Fruit fly (Drosophila melanogaster) whole organism, embryonic: ENCODE results near the gene Hap40.

Source experiments
- Bgb ChIP-seq: fragments of 200-800 bp; sonication (Bioruptor generic); IDR thresholded peaks from 2 replicates; pipeline ENCODE4 v1.3.6; 2022; ENCODE audit warnings: missing biosample characterization, missing genetic modification characterization; ENCODE audit not compliant: partially characterized antibody
- CG10654 ChIP-seq: fragments of 200-800 bp; sonication (Bioruptor generic); optimal IDR thresholded peaks from 2 replicates; lab custom pipeline; 2016; ENCODE audit warnings: missing biosample characterization, missing genetic modification characterization
- CG11398 ChIP-seq: fragments of 200-800 bp; sonication (Bioruptor generic); optimal IDR thresholded peaks from 2 replicates; lab custom pipeline; 2016; ENCODE audit warnings: missing biosample characterization, missing genetic modification characterization
- CG11456 ChIP-seq: fragments of 200-800 bp; sonication (Bioruptor generic); IDR thresholded peaks from 3 replicates; pipeline ENCODE4 v1.3.6; 2022; ENCODE audit warnings: missing biosample characterization, missing genetic modification characterization
- CG11560 ChIP-seq: fragments of 200-800 bp; sonication (Bioruptor generic); IDR thresholded peaks from 3 replicates; pipeline ENCODE4 v1.3.6; 2022; ENCODE audit warnings: missing biosample characterization, missing genetic modification characterization
- CG14441 ChIP-seq: fragments of 200-800 bp; sonication (Bioruptor generic); IDR thresholded peaks from 2 replicates; pipeline ENCODE4 v1.3.6; 2022; ENCODE audit warnings: missing biosample characterization, missing genetic modification characterization
- CG14667 ChIP-seq: fragments of 200-800 bp; sonication (Bioruptor generic); IDR thresholded peaks from 2 replicates; pipeline ENCODE4 v1.3.6; 2022; ENCODE audit warnings: missing biosample characterization, missing genetic modification characterization
- CG15514 ChIP-seq: fragments of 200-800 bp; sonication (Bioruptor generic); optimal IDR thresholded peaks from 3 replicates; lab custom pipeline; 2017; ENCODE audit warnings: missing biosample characterization, missing genetic modification characterization, mild to moderate bottlenecking, moderate library complexity, missing genetic modification reagents
- CG15696 ChIP-seq: fragments of 200-800 bp; sonication (Bioruptor generic); optimal IDR thresholded peaks from 2 replicates; lab custom pipeline; 2019; ENCODE audit warnings: missing biosample characterization, mild to moderate bottlenecking, missing genetic modification characterization, moderate library complexity
- CG1603 ChIP-seq: fragments of 200-800 bp; sonication (Bioruptor generic); optimal IDR thresholded peaks from 2 replicates; lab custom pipeline; 2019; ENCODE audit warnings: missing biosample characterization, mild to moderate bottlenecking, missing genetic modification characterization, moderate library complexity
- CG1832 ChIP-seq: fragments of 200-800 bp; sonication (Bioruptor generic); optimal IDR thresholded peaks from 2 replicates; lab custom pipeline; 2017; ENCODE audit warnings: missing biosample characterization, mild to moderate bottlenecking, missing genetic modification characterization, inconsistent platforms
- CG2889 ChIP-seq: fragments of 200-800 bp; sonication (Bioruptor generic); IDR thresholded peaks from 3 replicates; pipeline ENCODE4 v1.3.6; 2022; ENCODE audit warnings: missing biosample characterization, missing genetic modification characterization
- CG3163 ChIP-seq: fragments of 200-800 bp; sonication (Bioruptor generic); optimal IDR thresholded peaks from 3 replicates; lab custom pipeline; 2016; ENCODE audit warnings: missing biosample characterization, missing genetic modification characterization
- CG32767 ChIP-seq: fragments of 200-800 bp; sonication (Bioruptor generic); IDR thresholded peaks from 2 replicates; pipeline ENCODE4 v1.3.6; 2022; ENCODE audit warnings: missing biosample characterization, missing genetic modification characterization
- CG34224 ChIP-seq: fragments of 200-800 bp; sonication (Bioruptor generic); IDR thresholded peaks from 3 replicates; pipeline ENCODE4 v1.3.6; 2022; ENCODE audit warnings: missing biosample characterization, missing genetic modification characterization; ENCODE audit not compliant: partially characterized antibody
- CG6654 ChIP-seq: fragments of 200-800 bp; sonication (Bioruptor generic); optimal IDR thresholded peaks from 2 replicates; lab custom pipeline; 2017; ENCODE audit warnings: missing biosample characterization, mild to moderate bottlenecking, missing genetic modification characterization
- CG8388 ChIP-seq: fragments of 200-800 bp; sonication (Bioruptor generic); optimal IDR thresholded peaks from 2 replicates; lab custom pipeline; 2019; ENCODE audit warnings: missing biosample characterization, mild to moderate bottlenecking, missing genetic modification characterization, moderate library complexity
- CG8924 ChIP-seq: fragments of 200-800 bp; optimal IDR thresholded peaks from 3 replicates; lab custom pipeline; 2019; ENCODE audit warnings: missing biosample characterization, mild to moderate bottlenecking, missing genetic modification characterization, moderate library complexity
- CG9437 ChIP-seq: fragments of 200-800 bp; sonication (Bioruptor generic); optimal IDR thresholded peaks from 2 replicates; lab custom pipeline; 2018; ENCODE audit warnings: missing biosample characterization, mild to moderate bottlenecking, missing genetic modification characterization
- CG9609 ChIP-seq: fragments of 200-800 bp; sonication (Bioruptor generic); optimal IDR thresholded peaks from 3 replicates; lab custom pipeline; 2016; ENCODE audit warnings: missing biosample characterization, missing genetic modification characterization
- CG9797 ChIP-seq: fragments of 200-800 bp; sonication (Bioruptor generic); optimal IDR thresholded peaks from 3 replicates; lab custom pipeline; 2018; ENCODE audit warnings: missing biosample characterization, mild to moderate bottlenecking, missing genetic modification characterization
- Camta ChIP-seq: fragments of 200-800 bp; sonication (Bioruptor generic); optimal IDR thresholded peaks from 2 replicates; lab custom pipeline; 2016; ENCODE audit warnings: missing biosample characterization, missing genetic modification characterization
- Doc2 ChIP-seq: fragments of 200-800 bp; sonication (Bioruptor generic); IDR thresholded peaks from 2 replicates; pipeline ENCODE4 v1.3.6; 2022; ENCODE audit warnings: missing biosample characterization, missing genetic modification characterization
- Fer2 ChIP-seq: fragments of 200-800 bp; sonication (Bioruptor generic); optimal IDR thresholded peaks from 2 replicates; lab custom pipeline; 2018; ENCODE audit warnings: missing biosample characterization, mild to moderate bottlenecking, missing genetic modification characterization, moderate library complexity
- GATAe ChIP-seq: fragments of 200-800 bp; sonication (Bioruptor generic); conservative IDR thresholded peaks from 2 replicates; pipeline ENCODE4 v1.3.6; 2022; ENCODE audit warnings: missing biosample characterization, missing genetic modification characterization
- Hey ChIP-seq: fragments of 200-800 bp; sonication (Bioruptor generic); optimal IDR thresholded peaks from 3 replicates; lab custom pipeline; 2018; ENCODE audit warnings: missing biosample characterization, mild to moderate bottlenecking, missing genetic modification characterization
- Lim3 ChIP-seq: fragments of 200-800 bp; sonication (Bioruptor generic); IDR thresholded peaks from 2 replicates; pipeline ENCODE4 v1.3.6; 2022; ENCODE audit warnings: missing biosample characterization, missing genetic modification characterization
- Pdp1 ChIP-seq, 2 experiments: fragments of 200-800 bp; sonication (Bioruptor generic); optimal IDR thresholded peaks; 3 replicates each; lab custom pipeline; 2016; ENCODE audit warnings: missing biosample characterization in 2 of 2, missing genetic modification characterization in 2 of 2, mild to moderate bottlenecking in 1 of 2, moderate library complexity in 1 of 2
- Sox102F ChIP-seq: fragments of 200-800 bp; sonication (Bioruptor generic); optimal IDR thresholded peaks from 2 replicates; lab custom pipeline; 2018; ENCODE audit warnings: missing biosample characterization, mild to moderate bottlenecking, missing genetic modification characterization, moderate library complexity
- Sry-δ ChIP-seq: fragments of 200-800 bp; sonication (Bioruptor generic); optimal IDR thresholded peaks from 2 replicates; lab custom pipeline; 2016; ENCODE audit warnings: missing biosample characterization, missing genetic modification characterization
- aop ChIP-seq: fragments of 200-800 bp; sonication (Bioruptor generic); IDR thresholded peaks from 2 replicates; pipeline ENCODE4 v1.3.6; 2022; ENCODE audit warnings: missing biosample characterization, missing genetic modification characterization
- bowl ChIP-seq: fragments of 200-800 bp; sonication (Bioruptor generic); IDR thresholded peaks from 2 replicates; pipeline ENCODE4 v1.3.6; 2022; ENCODE audit warnings: missing biosample characterization, missing genetic modification characterization
- corto ChIP-seq: fragments of 200-800 bp; sonication (Bioruptor generic); optimal IDR thresholded peaks from 2 replicates; lab custom pipeline; 2016; ENCODE audit warnings: missing biosample characterization, mild to moderate bottlenecking, missing genetic modification characterization, moderate library complexity
- dimm ChIP-seq: fragments of 200-800 bp; sonication (Bioruptor generic); IDR thresholded peaks from 2 replicates; pipeline ENCODE4 v1.3.6; 2022; ENCODE audit warnings: missing biosample characterization, missing genetic modification characterization
- dpn ChIP-seq, 2 experiments: fragments of 200-800 bp; sonication (Bioruptor generic); optimal IDR thresholded peaks; 3 replicates each; lab custom pipeline; 2016; ENCODE audit warnings: missing biosample characterization in 2 of 2, missing genetic modification characterization in 2 of 2
- fd3F ChIP-seq: fragments of 200-800 bp; sonication (Bioruptor generic); optimal IDR thresholded peaks from 2 replicates; lab custom pipeline; 2018; ENCODE audit warnings: missing biosample characterization, mild to moderate bottlenecking, missing genetic modification characterization, moderate library complexity
- fu2 ChIP-seq: fragments of 200-800 bp; sonication (Bioruptor generic); optimal IDR thresholded peaks from 2 replicates; lab custom pipeline; 2016; ENCODE audit warnings: missing biosample characterization, missing genetic modification characterization
- gce ChIP-seq: fragments of 200-800 bp; sonication (Bioruptor generic); IDR thresholded peaks from 3 replicates; pipeline ENCODE4 v1.3.6; 2022; ENCODE audit warnings: missing biosample characterization, missing genetic modification characterization
- gro ChIP-seq: fragments of 200-800 bp; sonication (Bioruptor generic); optimal IDR thresholded peaks from 2 replicates; lab custom pipeline; 2016; ENCODE audit warnings: missing biosample characterization, missing genetic modification characterization
- gsb ChIP-seq: fragments of 200-800 bp; sonication (Bioruptor generic); IDR thresholded peaks from 2 replicates; pipeline ENCODE4 v1.3.6; 2022; ENCODE audit warnings: missing biosample characterization, missing genetic modification characterization
- ham ChIP-seq: fragments of 200-800 bp; sonication (Bioruptor generic); IDR thresholded peaks from 2 replicates; pipeline ENCODE4 v1.3.6; 2022; ENCODE audit warnings: missing biosample characterization, missing genetic modification characterization
- hb ChIP-seq: fragments of 200-800 bp; sonication (Bioruptor generic); IDR thresholded peaks from 3 replicates; pipeline ENCODE4 v1.3.6; 2022; ENCODE audit warnings: missing biosample characterization, missing genetic modification characterization; ENCODE audit not compliant: partially characterized antibody
- insv ChIP-seq, 2 experiments: fragments of 200-800 bp; sonication (Bioruptor generic); optimal IDR thresholded peaks; 3 replicates each; lab custom pipeline; 2016 to 2018; ENCODE audit warnings: missing biosample characterization in 2 of 2, missing genetic modification characterization in 2 of 2
- pzg ChIP-seq: fragments of 200-800 bp; sonication (Bioruptor generic); optimal IDR thresholded peaks from 3 replicates; lab custom pipeline; 2018; ENCODE audit warnings: missing biosample characterization, mild to moderate bottlenecking, missing genetic modification characterization, moderate library complexity
- rib ChIP-seq: fragments of 200-800 bp; sonication (Bioruptor generic); IDR thresholded peaks from 2 replicates; pipeline ENCODE4 v1.3.6; 2022; ENCODE audit warnings: missing biosample characterization, missing genetic modification characterization
- run ChIP-seq: fragments of 200-800 bp; sonication (Bioruptor generic); optimal IDR thresholded peaks from 3 replicates; lab custom pipeline; 2018; ENCODE audit warnings: missing biosample characterization, mild to moderate bottlenecking, missing genetic modification characterization
- tio ChIP-seq: fragments of 200-800 bp; sonication (Bioruptor generic); optimal IDR thresholded peaks from 2 replicates; lab custom pipeline; 2017; ENCODE audit warnings: missing biosample characterization, missing genetic modification characterization, inconsistent platforms
- trh ChIP-seq: fragments of 200-800 bp; sonication (Bioruptor generic); optimal IDR thresholded peaks from 2 replicates; lab custom pipeline; 2016; ENCODE audit warnings: missing biosample characterization, missing genetic modification characterization
- tup ChIP-seq: fragments of 200-800 bp; sonication (Bioruptor generic); optimal IDR thresholded peaks from 2 replicates; lab custom pipeline; 2016; ENCODE audit warnings: missing biosample characterization, mild to moderate bottlenecking, missing genetic modification characterization, moderate library complexity
- twi ChIP-seq: fragments of 200-800 bp; optimal IDR thresholded peaks from 2 replicates; lab custom pipeline; 2019; ENCODE audit warnings: missing biosample characterization, mild to moderate bottlenecking, missing genetic modification characterization, moderate library complexity
- wek ChIP-seq: fragments of 200-800 bp; sonication (Bioruptor generic); optimal IDR thresholded peaks from 3 replicates; lab custom pipeline; 2018; ENCODE audit warnings: missing biosample characterization, mild to moderate bottlenecking, missing genetic modification characterization, moderate library complexity

Gene Hap40

DNA sequence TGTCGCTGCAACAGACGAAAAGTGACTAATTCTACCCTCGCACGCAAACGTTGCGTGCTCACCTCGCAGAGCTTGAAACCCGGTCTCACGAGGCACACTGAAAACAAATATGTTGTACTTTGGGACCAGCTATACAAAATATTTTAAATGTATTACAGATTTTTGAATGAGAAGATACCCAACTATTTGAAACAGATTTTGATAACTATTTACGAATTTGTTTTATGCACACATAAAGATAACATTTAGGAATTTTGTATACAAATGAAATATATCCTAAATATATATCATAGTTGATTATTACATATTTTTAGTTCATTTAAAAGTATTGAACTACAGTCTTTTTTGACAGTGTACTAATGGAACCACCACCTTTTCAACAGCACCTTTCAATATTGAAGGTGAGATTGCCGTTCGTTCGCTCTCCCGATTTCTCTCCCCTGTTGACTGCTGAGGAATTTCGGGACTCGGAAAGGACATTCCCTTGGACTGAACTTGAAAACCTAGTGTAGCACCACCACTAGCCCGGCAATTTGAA lies 32.8 kb upstream of the Hap40 start, which contains the start of gene CG15646 (continued):
- TF ChIP-seq pzg (GFP tag; lab: Kevin White, UChicago) (no peak), CG15514 (no peak), wek (GFP tag; lab: Kevin White, UChicago) (no peak), CG1832 (no peak), GATAe (no peak), dimm (GFP tag; lab: Robert Waterston, UW) (no peak), CG32767 (0 out of 2 replicates have a peak, but pooled peaks have one; percentile 28), Hey (tag; lab: Kevin White, UChicago) (no peak), twi (tag; lab: Kevin White, UChicago) (peak; percentile 71), CG3163 (GFP tag; lab: Kevin White, UChicago) (no peak), CG6654 (no peak), Fer2 (tag; lab: Kevin White, UChicago) (no peak), aop (no peak), CG11398 (GFP tag; lab: Kevin White, UChicago) (no peak), hb (GFP tag; lab: Robert Waterston, UW) (no peak), Pdp1 (GFP tag; optimal IDR thresholded peaks at IDR 0.05; lab: Kevin White, UChicago) (no peak), run (tag; lab: Kevin White, UChicago) (peak; percentile 22), dpn (GFP tag; optimal IDR thresholded peaks at IDR 0.05; lab: Kevin White, UChicago) (peak in 1 of 2 experiments; percentile 46), CG10654 (peak; percentile 65), tup (GFP tag; lab: Kevin White, UChicago) (no peak), CG8388 (peak; percentile 84), trh (peak; percentile 15), CG14441 (GFP tag; lab: Robert Waterston, UW) (no peak), corto (GFP tag; lab: Kevin White, UChicago) (no peak), CG15696 (peak; percentile 95), tio (GFP tag; lab: Kevin White, UChicago) (peak; percentile 62), Sry-δ (GFP tag; lab: Kevin White, UChicago) (no peak), fd3F (no peak), CG34224 (GFP tag; lab: Robert Waterston, UW) (no peak), ham (GFP tag; lab: Robert Waterston, UW) (no peak), Bgb (GFP tag; lab: Robert Waterston, UW) (peak; percentile 39; the same call in 1 of the 2 replicates), CG2889 (GFP tag; lab: Robert Waterston, UW) (no peak), rib (GFP tag; lab: Robert Waterston, UW) (no peak), Camta (GFP tag; lab: Kevin White, UChicago) (no peak), gro (GFP tag; lab: Kevin White, UChicago) (no peak), Sox102F (GFP tag; lab: Kevin White, UChicago) (peak; percentile 61), gce (GFP tag; lab: Robert Waterston, UW) (no peak), gsb (GFP tag; lab: Robert Waterston, UW) (no peak), CG9437 (GFP tag; lab: Kevin White, UChicago) (peak; percentile 53), CG11456 (GFP tag; lab: Robert Waterston, UW) (no peak), CG9609 (no peak), insv (GFP tag; optimal IDR thresholded peaks at IDR 0.05; lab: Kevin White, UChicago) (no peak), CG9797 (GFP tag; lab: Kevin White, UChicago) (no peak), CG1603 (tag; lab: Kevin White, UChicago) (peak; percentile 63), Lim3 (GFP tag; lab: Robert Waterston, UW) (no peak), CG14667 (GFP tag; lab: Robert Waterston, UW) (peak; percentile 28; the same call in 1 of the 2 replicates), Doc2 (GFP tag; lab: Robert Waterston, UW) (no peak), bowl (GFP tag; lab: Robert Waterston, UW) (no peak), CG11560 (tag; lab: Robert Waterston, UW) (no peak), fu2 (GFP tag; lab: Kevin White, UChicago) (no peak), CG8924 (tag; lab: Kevin White, UChicago) (peak; percentile 88)
